Worm (Caenorhabditis elegans) whole organism, mixed stage, embryonic: ENCODE data around the gene srh-95.

Source experiments
- M03D4.4 ChIP-seq: sonication (generic microtip); optimal IDR thresholded peaks from 2 replicates; lab custom pipeline; 2017; ENCODE audit warnings: mild to moderate bottlenecking, missing genetic modification characterization, missing compliant biosample characterization
- bed-3 ChIP-seq: fragments of 200-800 bp; sonication (Bioruptor generic); optimal IDR thresholded peaks from 3 replicates; lab custom pipeline; 2018; ENCODE audit warnings: mild to moderate bottlenecking, missing genetic modification characterization, moderate library complexity, missing compliant biosample characterization
- blmp-1 ChIP-seq: fragments of 150-350 bp; optimal IDR thresholded peaks from 2 replicates; lab custom pipeline; 2014; ENCODE audit warnings: missing biosample characterization, missing genetic modification characterization
- ceh-39 ChIP-seq: fragments of 150-350 bp; optimal IDR thresholded peaks from 2 replicates; lab custom pipeline; 2014; ENCODE audit warnings: missing biosample characterization, missing genetic modification characterization
- ceh-43 ChIP-seq: fragments of 200-800 bp; sonication (Bioruptor generic); optimal IDR thresholded peaks from 2 replicates; lab custom pipeline; 2018; ENCODE audit warnings: mild to moderate bottlenecking, missing genetic modification characterization, moderate library complexity, missing compliant biosample characterization
- ceh-83 ChIP-seq: fragments of 200-800 bp; sonication (Bioruptor generic); optimal IDR thresholded peaks from 2 replicates; lab custom pipeline; 2018; ENCODE audit warnings: mild to moderate bottlenecking, missing genetic modification characterization, missing compliant biosample characterization
- ces-1 ChIP-seq: fragments of 150-350 bp; optimal IDR thresholded peaks from 2 replicates; lab custom pipeline; 2014; ENCODE audit warnings: missing biosample characterization, missing genetic modification reagents, missing genetic modification characterization
- cnd-1 ChIP-seq: fragments of 200-800 bp; sonication (Bioruptor generic); optimal IDR thresholded peaks from 2 replicates; lab custom pipeline; 2018; ENCODE audit warnings: mild to moderate bottlenecking, missing genetic modification characterization, missing compliant biosample characterization
- drap-1 ChIP-seq: fragments of 200-800 bp; sonication (Bioruptor generic); optimal IDR thresholded peaks from 3 replicates; lab custom pipeline; 2018; ENCODE audit warnings: mild to moderate bottlenecking, missing genetic modification characterization, missing compliant biosample characterization
- elt-1 ChIP-seq: sonication (generic microtip); optimal IDR thresholded peaks from 2 replicates; lab custom pipeline; 2017; ENCODE audit warnings: missing genetic modification characterization, mild to moderate bottlenecking, missing compliant biosample characterization, antibody characterized with exemption, moderate library complexity, borderline replicate concordance; ENCODE audit not compliant: insufficient read depth
- flh-1 ChIP-seq: fragments of 200-800 bp; sonication (Bioruptor generic); optimal IDR thresholded peaks from 2 replicates; lab custom pipeline; 2018; ENCODE audit warnings: mild to moderate bottlenecking, missing genetic modification characterization, moderate library complexity, missing compliant biosample characterization
- ham-2 ChIP-seq: fragments of 200-800 bp; sonication (Bioruptor generic); optimal IDR thresholded peaks from 2 replicates; lab custom pipeline; 2018; ENCODE audit warnings: mild to moderate bottlenecking, missing genetic modification characterization, missing compliant biosample characterization
- hlh-1 ChIP-seq: fragments of 150-350 bp; optimal IDR thresholded peaks from 2 replicates; lab custom pipeline; 2014; ENCODE audit warnings: missing biosample characterization, missing genetic modification reagents, missing genetic modification characterization
- lin-13 ChIP-seq: fragments of 150-350 bp; optimal IDR thresholded peaks from 2 replicates; lab custom pipeline; 2014; ENCODE audit warnings: missing biosample characterization, missing genetic modification characterization
- lin-32 ChIP-seq: fragments of 200-800 bp; sonication (Bioruptor generic); optimal IDR thresholded peaks from 2 replicates; lab custom pipeline; 2018; ENCODE audit warnings: mild to moderate bottlenecking, missing genetic modification characterization, missing compliant biosample characterization
- lsy-2 ChIP-seq: fragments of 150-350 bp; optimal IDR thresholded peaks from 2 replicates; lab custom pipeline; 2014; ENCODE audit warnings: missing biosample characterization, missing genetic modification characterization
- mab-5 ChIP-seq: fragments of 150-350 bp; optimal IDR thresholded peaks from 2 replicates; lab custom pipeline; 2014; ENCODE audit warnings: missing biosample characterization, missing genetic modification characterization
- mep-1 ChIP-seq: fragments of 150-350 bp; optimal IDR thresholded peaks from 2 replicates; lab custom pipeline; 2017; ENCODE audit warnings: missing biosample characterization, missing genetic modification reagents, missing genetic modification characterization, inconsistent platforms
- mls-2 ChIP-seq: sonication (generic microtip); optimal IDR thresholded peaks from 2 replicates; lab custom pipeline; 2016; ENCODE audit warnings: mild to moderate bottlenecking, missing genetic modification characterization, moderate library complexity, missing compliant biosample characterization
- nhr-2 ChIP-seq: fragments of 150-350 bp; optimal IDR thresholded peaks from 2 replicates; lab custom pipeline; 2014; ENCODE audit warnings: missing biosample characterization, missing genetic modification characterization
- nhr-237 ChIP-seq: fragments of 150-350 bp; optimal IDR thresholded peaks from 2 replicates; lab custom pipeline; 2014; ENCODE audit warnings: missing biosample characterization, missing genetic modification characterization
- nhr-28 ChIP-seq: fragments of 150-350 bp; optimal IDR thresholded peaks from 2 replicates; lab custom pipeline; 2014; ENCODE audit warnings: missing biosample characterization, missing genetic modification characterization
- pha-4 ChIP-seq: fragments of 150-350 bp; optimal IDR thresholded peaks from 2 replicates; lab custom pipeline; 2018; ENCODE audit warnings: missing biosample characterization, missing genetic modification reagents, missing genetic modification characterization
- sem-2 ChIP-seq: fragments of 200-800 bp; sonication (Bioruptor generic); optimal IDR thresholded peaks from 2 replicates; lab custom pipeline; 2018; ENCODE audit warnings: mild to moderate bottlenecking, missing genetic modification characterization, missing compliant biosample characterization
- snpc-4 ChIP-seq: fragments of 150-350 bp; optimal IDR thresholded peaks from 2 replicates; lab custom pipeline; 2014; ENCODE audit warnings: missing biosample characterization, missing genetic modification characterization
- sptf-1 ChIP-seq: sonication (generic microtip); optimal IDR thresholded peaks from 2 replicates; lab custom pipeline; 2017; ENCODE audit warnings: mild to moderate bottlenecking, missing genetic modification characterization, moderate library complexity, missing compliant biosample characterization
- tbx-8 ChIP-seq: fragments of 200-800 bp; sonication (Bioruptor generic); optimal IDR thresholded peaks from 2 replicates; lab custom pipeline; 2018; ENCODE audit warnings: mild to moderate bottlenecking, missing genetic modification characterization, moderate library complexity, missing compliant biosample characterization
- unc-120 ChIP-seq: sonication (generic microtip); optimal IDR thresholded peaks from 2 replicates; lab custom pipeline; 2017; ENCODE audit warnings: missing genetic modification characterization, missing compliant biosample characterization; ENCODE audit not compliant: poor library complexity, severe bottlenecking
- unc-39 ChIP-seq: fragments of 150-350 bp; optimal IDR thresholded peaks from 2 replicates; lab custom pipeline; 2014; ENCODE audit warnings: missing biosample characterization, missing genetic modification characterization
- unc-62 ChIP-seq: fragments of 150-350 bp; optimal IDR thresholded peaks from 2 replicates; lab custom pipeline; 2014; ENCODE audit warnings: missing biosample characterization, missing genetic modification reagents, missing genetic modification characterization
- zip-8 ChIP-seq: fragments of 150-350 bp; optimal IDR thresholded peaks from 2 replicates; lab custom pipeline; 2014; ENCODE audit warnings: missing biosample characterization, missing genetic modification characterization
- ztf-11 ChIP-seq: fragments of 150-350 bp; optimal IDR thresholded peaks from 2 replicates; lab custom pipeline; 2014; ENCODE audit warnings: missing biosample characterization, missing genetic modification characterization

Gene srh-95

ce11 chrV:16218972-16219757 lies 27.5 kb upstream of the srh-95 start, which contains the start of gene glc-1:
Gene glc-1, plus strand, starts transcription at chrV:16219634.
- no peak for TF ChIP-seq drap-1 (GFP tag; lab: Kevin White, UChicago)
- no peak for TF ChIP-seq flh-1 (GFP tag; lab: Kevin White, UChicago)
- TF ChIP-seq nhr-2 = no peak
- TF ChIP-seq ceh-83 (GFP tag; lab: Kevin White, UChicago) = no peak
- TF ChIP-seq ztf-11 (tag; lab: Kevin White, UChicago) = no peak
- TF ChIP-seq lsy-2 (tag; lab: Kevin White, UChicago) = no peak
- TF ChIP-seq mab-5 (tag; lab: Kevin White, UChicago) = no peak
- no peak for TF ChIP-seq nhr-237 (tag; lab: Kevin White, UChicago)
- no peak for TF ChIP-seq sptf-1
- TF ChIP-seq lin-32 (GFP tag; lab: Kevin White, UChicago) = no peak
- TF ChIP-seq unc-39 (tag; lab: Kevin White, UChicago) = no peak
- no peak for TF ChIP-seq lin-13 (tag; lab: Kevin White, UChicago)
- no peak for TF ChIP-seq pha-4 (tag; lab: Kevin White, UChicago)
- no peak for TF ChIP-seq unc-120 (tag; lab: Kevin White, UChicago)
- no peak for TF ChIP-seq sem-2 (GFP tag; lab: Kevin White, UChicago)
- TF ChIP-seq cnd-1 (tag; lab: Kevin White, UChicago) = no peak
- no peak for TF ChIP-seq elt-1 (tag; lab: Kevin White, UChicago)
- TF ChIP-seq blmp-1 (tag; lab: Kevin White, UChicago) = no peak
- TF ChIP-seq, all 35 proteins: peak for 0

ce11 chrV:16220020-16220419 lies 26.7 kb upstream of the srh-95 start:
- TF ChIP-seq unc-120 (tag; lab: Kevin White, UChicago) (no peak), unc-39 (tag; lab: Kevin White, UChicago) (no peak), zip-8 (no peak), sem-2 (GFP tag; lab: Kevin White, UChicago) (no peak), drap-1 (GFP tag; lab: Kevin White, UChicago) (no peak), ceh-39 (tag; lab: Kevin White, UChicago) (no peak), tbx-8 (GFP tag; lab: Kevin White, UChicago) (no peak), elt-1 (tag; lab: Kevin White, UChicago) (no peak), mep-1 (tag; lab: Kevin White, UChicago) (no peak), pha-4 (tag; lab: Kevin White, UChicago) (no peak), M03D4.4 (tag; lab: Kevin White, UChicago) (no peak), bed-3 (GFP tag; lab: Kevin White, UChicago) (no peak), mls-2 (no peak), ceh-43 (no peak), mab-5 (tag; lab: Kevin White, UChicago) (no peak), unc-62 (GFP tag; lab: Kevin White, UChicago) (no peak), nhr-28 (tag; lab: Kevin White, UChicago) (no peak), lin-32 (GFP tag; lab: Kevin White, UChicago) (no peak)

- TF ChIP-seq sptf-1 (no peak), snpc-4 (tag; lab: Kevin White, UChicago) (no peak), cnd-1 (tag; lab: Kevin White, UChicago) (no peak), zip-8 (no peak), elt-1 (tag; lab: Kevin White, UChicago) (no peak), unc-120 (tag; lab: Kevin White, UChicago) (no peak), nhr-28 (tag; lab: Kevin White, UChicago) (no peak), lin-32 (GFP tag; lab: Kevin White, UChicago) (no peak), ztf-11 (tag; lab: Kevin White, UChicago) (no peak)
Measured at ce11 chrV:16224027-16224426, 22.7 kb upstream of the srh-95 start, which contains the start of gene stdh-2. Gene stdh-2, plus strand, starts transcription at chrV:16224327.

DNA sequence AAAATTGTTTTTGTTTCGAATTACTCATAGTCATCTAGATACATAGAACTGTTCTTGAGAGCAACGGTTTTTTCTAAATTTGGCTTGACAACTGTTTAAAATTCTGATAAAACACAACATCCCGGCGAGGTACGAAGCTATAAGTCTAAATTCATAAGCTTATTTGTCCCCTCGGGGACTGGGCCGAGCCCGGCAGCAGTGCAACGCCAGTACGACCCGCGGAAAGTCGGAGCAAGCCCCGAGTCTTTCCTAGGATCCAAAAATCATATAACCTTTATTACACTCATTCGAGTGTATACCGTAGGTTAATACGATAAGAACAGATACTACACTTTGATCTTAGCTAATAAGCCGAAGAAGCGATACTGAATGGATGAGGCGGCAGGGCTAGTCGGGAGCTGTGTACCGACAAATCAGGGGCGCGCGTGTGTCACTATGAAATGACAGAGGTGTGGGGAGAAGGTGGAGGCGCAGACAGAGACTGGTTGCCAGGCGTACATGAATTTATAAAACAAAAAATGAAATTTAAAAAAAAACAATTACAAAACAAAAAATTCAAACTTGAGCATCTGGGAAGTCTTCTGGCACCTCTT lies 21.1 kb upstream of the srh-95 start:
- no peak for TF ChIP-seq elt-1 (tag; lab: Kevin White, UChicago)
- no peak for TF ChIP-seq nhr-237 (tag; lab: Kevin White, UChicago)
- no peak for TF ChIP-seq pha-4 (tag; lab: Kevin White, UChicago)
- TF ChIP-seq unc-39 (tag; lab: Kevin White, UChicago) = no peak
- TF ChIP-seq sem-2 (GFP tag; lab: Kevin White, UChicago) = no peak
- no peak for TF ChIP-seq ztf-11 (tag; lab: Kevin White, UChicago)
- TF ChIP-seq hlh-1 (tag; lab: Kevin White, UChicago) = no peak
- no peak for TF ChIP-seq flh-1 (GFP tag; lab: Kevin White, UChicago)
- TF ChIP-seq ham-2 (GFP tag; lab: Kevin White, UChicago) = no peak
- no peak for TF ChIP-seq nhr-2
- no peak for TF ChIP-seq drap-1 (GFP tag; lab: Kevin White, UChicago)
- no peak for TF ChIP-seq ceh-39 (tag; lab: Kevin White, UChicago)
- no peak for TF ChIP-seq ces-1 (GFP tag; lab: Kevin White, UChicago)
- no peak for TF ChIP-seq ceh-43
- TF ChIP-seq zip-8 = no peak
- no peak for TF ChIP-seq M03D4.4 (tag; lab: Kevin White, UChicago)
- TF ChIP-seq, all 35 proteins: peak for 0
